Fruit fly (Drosophila melanogaster): ENCODE data around the gene Prosbeta3.

Prosbeta3 gene

DNA sequence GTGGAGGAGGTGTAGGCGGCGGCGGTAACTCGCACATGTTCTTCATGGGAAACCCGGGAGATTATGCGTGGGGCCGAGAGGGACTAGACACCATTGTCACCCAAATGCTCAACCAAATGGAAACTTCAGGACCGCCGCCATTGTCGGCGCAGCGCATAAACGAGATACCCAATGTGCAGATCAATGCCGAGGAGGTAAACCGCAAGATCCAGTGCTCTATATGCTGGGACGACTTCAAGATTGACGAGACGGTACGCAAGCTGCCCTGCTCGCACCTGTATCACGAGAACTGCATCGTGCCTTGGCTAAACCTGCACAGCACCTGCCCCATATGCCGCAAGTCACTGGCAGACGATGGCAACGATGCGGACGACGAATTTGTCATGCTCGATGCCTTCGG lies 1.2 kb upstream of the Prosbeta3 start:
- TF ChIP-seq CG1620 (GFP tag; optimal IDR thresholded peaks at IDR 0.05), result no peak

DNA sequence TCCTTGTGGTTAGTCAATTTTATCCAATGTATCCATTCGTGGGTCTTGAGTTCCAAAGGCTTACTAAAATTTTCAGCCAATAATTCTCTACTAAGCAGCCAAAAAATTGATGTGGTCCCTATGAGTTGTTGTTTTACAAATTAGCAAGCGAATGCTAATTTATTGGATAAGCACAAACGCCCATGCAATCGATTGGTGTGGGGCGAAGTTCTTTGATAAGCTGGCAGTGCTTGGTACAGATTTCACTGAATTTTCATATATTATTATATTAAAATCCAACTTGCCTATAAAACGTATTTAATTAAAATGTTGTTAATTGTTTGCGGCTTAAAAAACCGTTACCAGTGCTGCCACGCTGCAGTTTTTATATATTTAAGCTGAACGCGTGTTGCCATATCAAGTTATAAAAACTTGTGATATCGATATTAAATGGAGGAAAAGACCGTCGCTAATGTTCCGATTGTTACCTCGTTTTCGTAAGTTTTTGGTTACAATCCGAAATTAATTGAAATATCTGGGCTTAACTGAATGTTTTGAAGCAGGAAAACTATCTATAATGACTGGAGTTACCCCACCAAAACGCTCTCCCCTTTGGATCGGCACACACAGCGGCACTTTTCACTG lies 2.3 kb downstream of the Prosbeta3 start, which contains the start of the genes CG31100 and CG11980:
Gene CG31100 (minus strand): TSS at position 51 of the 624 bp plus-strand sequence.
Gene CG11980 (plus strand): TSS at position 418 of the 624 bp plus-strand sequence.
- TF ChIP-seq CG12768 (GFP tag; optimal IDR thresholded peaks at IDR 0.05) (no peak), toe (GFP tag; optimal IDR thresholded peaks at IDR 0.05) (no peak), Mnt (GFP tag; optimal IDR thresholded peaks at IDR 0.05) (peak; percentile 39), bab1 (GFP tag; optimal IDR thresholded peaks at IDR 0.05) (peak; percentile 34), tj (GFP tag; optimal IDR thresholded peaks at IDR 0.05) (no peak), CG5204 (GFP tag; optimal IDR thresholded peaks at IDR 0.05) (no peak), CG7101 (tag; optimal IDR thresholded peaks at IDR 0.05) (no peak), CG11617 (GFP tag; optimal IDR thresholded peaks at IDR 0.05) (no peak), pad (GFP tag; optimal IDR thresholded peaks at IDR 0.05) (no peak), Hr96 (GFP tag; optimal IDR thresholded peaks at IDR 0.05) (no peak), cnc (optimal IDR thresholded peaks at IDR 0.05) (no peak), kay (GFP tag; ENCODE audit: borderline replicate concordance) (no peak), CG33017 (tag; optimal IDR thresholded peaks at IDR 0.05) (no peak), CG1620 (GFP tag; optimal IDR thresholded peaks at IDR 0.05) (no peak)

DNA sequence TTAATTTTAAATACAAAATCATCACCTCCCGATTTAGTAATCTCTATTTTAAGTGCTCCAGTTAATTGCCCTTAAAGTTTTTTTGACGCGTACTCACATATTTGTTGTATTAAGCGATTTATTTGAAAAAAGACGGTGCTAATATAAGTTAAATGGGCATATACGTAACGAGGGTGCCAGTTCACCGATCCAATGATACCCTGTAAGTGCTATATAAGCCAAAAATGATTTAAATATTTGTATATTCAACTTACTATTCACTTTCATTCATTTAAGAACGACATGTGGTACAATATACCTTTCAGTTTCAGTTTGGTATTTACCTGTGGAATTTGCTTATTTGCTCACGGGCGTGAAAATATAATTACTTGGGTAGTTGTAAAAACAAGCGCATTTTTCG lies 3.5 kb downstream of the Prosbeta3 start:
- TF ChIP-seq CG7101 (tag; optimal IDR thresholded peaks at IDR 0.05) (peak; percentile 34), pad (GFP tag; optimal IDR thresholded peaks at IDR 0.05) (no peak)

dm6 chr3R:9001720-9002240 lies 4.2 kb downstream of the Prosbeta3 start:
- no peak for TF ChIP-seq CG1620 (GFP tag; optimal IDR thresholded peaks at IDR 0.05)
- TF ChIP-seq CG12768 (GFP tag; optimal IDR thresholded peaks at IDR 0.05), result no peak
- TF ChIP-seq Clk (GFP tag; optimal IDR thresholded peaks at IDR 0.05), result no peak
- TF ChIP-seq tj (GFP tag; optimal IDR thresholded peaks at IDR 0.05), result no peak
- TF ChIP-seq CG33017 (tag; optimal IDR thresholded peaks at IDR 0.05), result no peak
- TF ChIP-seq ovo (GFP tag; optimal IDR thresholded peaks at IDR 0.05), result peak; percentile 56
- no peak for TF ChIP-seq CG7045 (GFP tag; optimal IDR thresholded peaks at IDR 0.05)
- no peak for TF ChIP-seq CG5204 (GFP tag; optimal IDR thresholded peaks at IDR 0.05)

dm6 chr3R:8998243-8998642 lies 7.8 kb downstream of the Prosbeta3 start:
- no peak for TF ChIP-seq CG5204 (GFP tag; optimal IDR thresholded peaks at IDR 0.05)
- no peak for TF ChIP-seq CG7101 (tag; optimal IDR thresholded peaks at IDR 0.05)
- TF ChIP-seq cic (GFP tag; optimal IDR thresholded peaks at IDR 0.05), result no peak
- TF ChIP-seq pad (GFP tag; optimal IDR thresholded peaks at IDR 0.05), result no peak
- no peak for TF ChIP-seq CG7045 (GFP tag; optimal IDR thresholded peaks at IDR 0.05)
- no peak for TF ChIP-seq bab1 (GFP tag; optimal IDR thresholded peaks at IDR 0.05)
- TF ChIP-seq CG12768 (GFP tag; optimal IDR thresholded peaks at IDR 0.05), result no peak
- TF ChIP-seq Mnt (GFP tag; optimal IDR thresholded peaks at IDR 0.05), result no peak
- TF ChIP-seq CG11617 (GFP tag; optimal IDR thresholded peaks at IDR 0.05), result no peak
- TF ChIP-seq CG1620 (GFP tag; optimal IDR thresholded peaks at IDR 0.05), result no peak
- no peak for TF ChIP-seq Crg-1 (GFP tag; optimal IDR thresholded peaks at IDR 0.05)
- TF ChIP-seq Clk (GFP tag; optimal IDR thresholded peaks at IDR 0.05), result no peak
- TF ChIP-seq ovo (GFP tag; optimal IDR thresholded peaks at IDR 0.05), result no peak
- no peak for TF ChIP-seq kay (GFP tag; ENCODE audit: borderline replicate concordance)

dm6 chr3R:8997397-8997796 lies 8.6 kb downstream of the Prosbeta3 start, which contains the start of gene CG11977:
Gene CG11977, plus strand, starts transcription at chr3R:8997697.
- no peak for TF ChIP-seq tj (GFP tag; optimal IDR thresholded peaks at IDR 0.05)
- TF ChIP-seq bab1 (GFP tag; optimal IDR thresholded peaks at IDR 0.05), result no peak
- TF ChIP-seq CG7101 (tag; optimal IDR thresholded peaks at IDR 0.05), result no peak
- no peak for TF ChIP-seq ovo (GFP tag; optimal IDR thresholded peaks at IDR 0.05)
- TF ChIP-seq Mnt (GFP tag; optimal IDR thresholded peaks at IDR 0.05), result no peak
- no peak for TF ChIP-seq CG14711 (tag; optimal IDR thresholded peaks at IDR 0.05)
- TF ChIP-seq CG11617 (GFP tag; optimal IDR thresholded peaks at IDR 0.05), result no peak
- no peak for TF ChIP-seq Crg-1 (GFP tag; optimal IDR thresholded peaks at IDR 0.05)
- TF ChIP-seq toe (GFP tag; optimal IDR thresholded peaks at IDR 0.05), result no peak
- no peak for TF ChIP-seq CG5204 (GFP tag; optimal IDR thresholded peaks at IDR 0.05)
- no peak for TF ChIP-seq CG33017 (tag; optimal IDR thresholded peaks at IDR 0.05)
- TF ChIP-seq CG12768 (GFP tag; optimal IDR thresholded peaks at IDR 0.05), result no peak
- no peak for TF ChIP-seq cic (GFP tag; optimal IDR thresholded peaks at IDR 0.05)
- no peak for TF ChIP-seq CG1620 (GFP tag; optimal IDR thresholded peaks at IDR 0.05)
- no peak for TF ChIP-seq CG7045 (GFP tag; optimal IDR thresholded peaks at IDR 0.05)

dm6 chr3R:8992928-8993579 lies 13.0 kb downstream of the Prosbeta3 start, which contains the start of gene CG11975:
Gene CG11975, plus strand, starts transcription at chr3R:8993253.
- TF ChIP-seq Hr96 (GFP tag; optimal IDR thresholded peaks at IDR 0.05) (peak; percentile 93), cic (GFP tag; optimal IDR thresholded peaks at IDR 0.05) (peak; percentile 49), CG11617 (GFP tag; optimal IDR thresholded peaks at IDR 0.05) (peak; percentile 75), kay (GFP tag; ENCODE audit: borderline replicate concordance) (no peak), ovo (GFP tag; optimal IDR thresholded peaks at IDR 0.05) (peak; percentile 85), cnc (optimal IDR thresholded peaks at IDR 0.05) (no peak), toe (GFP tag; optimal IDR thresholded peaks at IDR 0.05) (peak; percentile 93), CG1620 (GFP tag; optimal IDR thresholded peaks at IDR 0.05) (peak; percentile 90), CG12768 (GFP tag; optimal IDR thresholded peaks at IDR 0.05) (peak; percentile 87), bab1 (GFP tag; optimal IDR thresholded peaks at IDR 0.05) (peak; percentile 23), CG14711 (tag; optimal IDR thresholded peaks at IDR 0.05) (peak; percentile 68), CG7045 (GFP tag; optimal IDR thresholded peaks at IDR 0.05) (peak; percentile 71), CG5204 (GFP tag; optimal IDR thresholded peaks at IDR 0.05) (peak; percentile 90), Crg-1 (GFP tag; optimal IDR thresholded peaks at IDR 0.05) (peak; percentile 89), Clk (GFP tag; optimal IDR thresholded peaks at IDR 0.05) (peak; percentile 74), CG33017 (tag; optimal IDR thresholded peaks at IDR 0.05) (peak; percentile 56), Mnt (GFP tag; optimal IDR thresholded peaks at IDR 0.05) (peak; percentile 79), CG7101 (tag; optimal IDR thresholded peaks at IDR 0.05) (peak; percentile 85), pad (GFP tag; optimal IDR thresholded peaks at IDR 0.05) (peak; percentile 76), tj (GFP tag; optimal IDR thresholded peaks at IDR 0.05) (peak; percentile 49)

Data from whole organism, adult.